Worm (Caenorhabditis elegans) whole organism, mixed stage, embryonic: ENCODE results near the gene toc-1.

Experiments
- ceh-83 ChIP-seq: fragments of 200-800 bp; sonication (Bioruptor generic); optimal IDR thresholded peaks from 2 replicates; lab custom pipeline; 2018; ENCODE audit warnings: mild to moderate bottlenecking, missing genetic modification characterization, missing compliant biosample characterization
- ces-1 ChIP-seq: fragments of 150-350 bp; optimal IDR thresholded peaks from 2 replicates; lab custom pipeline; 2014; ENCODE audit warnings: missing biosample characterization, missing genetic modification reagents, missing genetic modification characterization
- drap-1 ChIP-seq: fragments of 200-800 bp; sonication (Bioruptor generic); optimal IDR thresholded peaks from 3 replicates; lab custom pipeline; 2018; ENCODE audit warnings: mild to moderate bottlenecking, missing genetic modification characterization, missing compliant biosample characterization
- elt-3 ChIP-seq: fragments of 150-350 bp; optimal IDR thresholded peaks from 2 replicates; lab custom pipeline; 2014; ENCODE audit warnings: missing biosample characterization, missing genetic modification characterization
- lin-13 ChIP-seq: fragments of 150-350 bp; optimal IDR thresholded peaks from 2 replicates; lab custom pipeline; 2014; ENCODE audit warnings: missing biosample characterization, missing genetic modification characterization
- mep-1 ChIP-seq: fragments of 150-350 bp; optimal IDR thresholded peaks from 2 replicates; lab custom pipeline; 2017; ENCODE audit warnings: missing biosample characterization, missing genetic modification reagents, missing genetic modification characterization, inconsistent platforms
- nhr-237 ChIP-seq: fragments of 150-350 bp; optimal IDR thresholded peaks from 2 replicates; lab custom pipeline; 2014; ENCODE audit warnings: missing biosample characterization, missing genetic modification characterization
- snpc-4 ChIP-seq: fragments of 150-350 bp; optimal IDR thresholded peaks from 2 replicates; lab custom pipeline; 2014; ENCODE audit warnings: missing biosample characterization, missing genetic modification characterization
- unc-39 ChIP-seq: fragments of 150-350 bp; optimal IDR thresholded peaks from 2 replicates; lab custom pipeline; 2014; ENCODE audit warnings: missing biosample characterization, missing genetic modification characterization
- unc-62 ChIP-seq: fragments of 150-350 bp; optimal IDR thresholded peaks from 2 replicates; lab custom pipeline; 2014; ENCODE audit warnings: missing biosample characterization, missing genetic modification reagents, missing genetic modification characterization

DNA sequence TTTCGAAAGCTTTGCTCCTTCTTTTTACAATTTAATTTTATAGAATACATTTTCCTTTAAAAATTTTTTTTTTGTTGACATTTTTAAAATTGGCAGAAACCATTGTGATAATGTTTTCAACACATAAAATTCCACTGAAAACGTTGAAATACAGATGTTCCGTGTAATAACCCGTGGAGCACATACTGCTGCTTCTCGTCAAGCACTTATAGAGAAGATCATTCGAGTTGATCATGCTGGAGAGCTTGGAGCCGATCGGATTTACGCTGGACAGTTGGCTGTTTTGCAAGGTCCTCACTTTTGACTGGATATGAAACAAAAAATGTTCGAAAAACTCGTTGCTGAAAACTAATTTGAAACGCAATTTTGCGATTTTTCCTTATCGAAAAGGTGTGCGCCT is 2.7 kb downstream of the toc-1 start, which contains the start of gene clk-1:
- TF ChIP-seq ceh-83 (GFP tag; lab: Kevin White, UChicago) (no peak), nhr-237 (tag; lab: Kevin White, UChicago) (no peak), unc-39 (tag; lab: Kevin White, UChicago) (no peak), lin-13 (tag; lab: Kevin White, UChicago) (no peak), elt-3 (no peak), unc-62 (GFP tag; lab: Kevin White, UChicago) (no peak), mep-1 (tag; lab: Kevin White, UChicago) (no peak), ces-1 (no peak), drap-1 (no peak), snpc-4 (tag; lab: Kevin White, UChicago) (no peak)
